Fruit fly (Drosophila melanogaster) whole organism, prepupa: Measurements from ENCODE around the gene CG1440.

ENCODE experiments used
- Blimp-1 ChIP-seq: fragments of 200-800 bp; sonication (Bioruptor generic); optimal IDR thresholded peaks from 3 replicates; lab custom pipeline; 2017; ENCODE audit warnings: missing biosample characterization, missing genetic modification characterization, mild to moderate bottlenecking, moderate library complexity, missing genetic modification reagents
- CG10631 ChIP-seq: fragments of 200-800 bp; sonication (Bioruptor generic); optimal IDR thresholded peaks from 2 replicates; lab custom pipeline; 2016; ENCODE audit warnings: missing biosample characterization, missing genetic modification characterization
- CG10669 ChIP-seq: fragments of 200-800 bp; sonication (Bioruptor generic); optimal IDR thresholded peaks from 3 replicates; lab custom pipeline; 2018; ENCODE audit warnings: missing biosample characterization, mild to moderate bottlenecking, missing genetic modification characterization, moderate library complexity
- CG11294 ChIP-seq: fragments of 200-800 bp; sonication (Bioruptor generic); IDR thresholded peaks from 2 replicates; pipeline ENCODE4 v1.3.6; 2022; ENCODE audit warnings: missing biosample characterization, missing genetic modification characterization
- CG11902 ChIP-seq: fragments of 200-800 bp; sonication (Bioruptor generic); optimal IDR thresholded peaks from 3 replicates; lab custom pipeline; 2016; ENCODE audit warnings: missing biosample characterization, missing genetic modification characterization
- CG16779 ChIP-seq: fragments of 200-800 bp; sonication (Bioruptor generic); optimal IDR thresholded peaks from 3 replicates; lab custom pipeline; 2017; ENCODE audit warnings: missing biosample characterization, mild to moderate bottlenecking, missing genetic modification characterization
- CG3032 ChIP-seq: fragments of 200-800 bp; optimal IDR thresholded peaks from 2 replicates; lab custom pipeline; 2019; ENCODE audit warnings: missing biosample characterization, mild to moderate bottlenecking, missing genetic modification characterization, moderate library complexity
- CG31627 ChIP-seq: fragments of 200-800 bp; sonication (Bioruptor generic); optimal IDR thresholded peaks from 3 replicates; lab custom pipeline; 2016; ENCODE audit warnings: missing biosample characterization, missing genetic modification characterization
- CG3919 ChIP-seq: fragments of 200-800 bp; sonication (Bioruptor generic); optimal IDR thresholded peaks from 3 replicates; lab custom pipeline; 2016; ENCODE audit warnings: missing biosample characterization, missing genetic modification characterization
- CG4318 ChIP-seq: fragments of 200-800 bp; sonication (Bioruptor generic); optimal IDR thresholded peaks from 3 replicates; lab custom pipeline; 2017; ENCODE audit warnings: missing biosample characterization, mild to moderate bottlenecking, missing genetic modification characterization
- CG6276 ChIP-seq: fragments of 200-800 bp; sonication (Bioruptor generic); optimal IDR thresholded peaks from 2 replicates; lab custom pipeline; 2017; ENCODE audit warnings: missing biosample characterization, mild to moderate bottlenecking, missing genetic modification characterization
- CG6808 ChIP-seq: fragments of 200-800 bp; sonication (Bioruptor generic); optimal IDR thresholded peaks from 3 replicates; lab custom pipeline; 2017; ENCODE audit warnings: missing biosample characterization, missing genetic modification characterization, mild to moderate bottlenecking, moderate library complexity, missing genetic modification reagents
- CG8319 ChIP-seq: fragments of 200-800 bp; sonication (Bioruptor generic); optimal IDR thresholded peaks from 3 replicates; lab custom pipeline; 2016; ENCODE audit warnings: missing biosample characterization, missing genetic modification characterization
- Eip75B ChIP-seq: fragments of 200-800 bp; sonication (Bioruptor generic); optimal IDR thresholded peaks from 3 replicates; lab custom pipeline; 2016; ENCODE audit warnings: missing biosample characterization, missing genetic modification characterization
- Eip78C ChIP-seq: fragments of 200-800 bp; sonication (Bioruptor generic); peaks from one replicate; lab custom pipeline; 2016; ENCODE audit warnings: missing biosample characterization, missing genetic modification characterization
- Eip93F ChIP-seq: fragments of 200-800 bp; sonication (Bioruptor generic); optimal IDR thresholded peaks from 2 replicates; lab custom pipeline; 2016; ENCODE audit warnings: missing biosample characterization, mild to moderate bottlenecking, missing genetic modification characterization
- Ets21C ChIP-seq: fragments of 200-800 bp; sonication (Bioruptor generic); optimal IDR thresholded peaks from 3 replicates; lab custom pipeline; 2016; ENCODE audit warnings: missing biosample characterization, missing genetic modification characterization
- Lpt ChIP-seq: fragments of 200-800 bp; sonication (Bioruptor generic); optimal IDR thresholded peaks from 3 replicates; lab custom pipeline; 2016; ENCODE audit warnings: missing biosample characterization, missing genetic modification characterization
- Smox ChIP-seq: fragments of 200-800 bp; sonication (Bioruptor generic); optimal IDR thresholded peaks from 3 replicates; lab custom pipeline; 2016; ENCODE audit warnings: missing biosample characterization, missing genetic modification characterization
- Sox102F ChIP-seq: fragments of 200-800 bp; sonication (Bioruptor generic); optimal IDR thresholded peaks from 2 replicates; lab custom pipeline; 2016; ENCODE audit warnings: missing biosample characterization, mild to moderate bottlenecking, missing genetic modification characterization
- Sox14 ChIP-seq: fragments of 200-800 bp; sonication (Bioruptor generic); optimal IDR thresholded peaks from 3 replicates; lab custom pipeline; 2016; ENCODE audit warnings: missing biosample characterization, missing genetic modification characterization
- Sox15 ChIP-seq: fragments of 200-800 bp; sonication (Bioruptor generic); optimal IDR thresholded peaks from 3 replicates; lab custom pipeline; 2016; ENCODE audit warnings: missing biosample characterization, missing genetic modification characterization
- dac ChIP-seq: fragments of 200-800 bp; sonication (Bioruptor generic); optimal IDR thresholded peaks from 2 replicates; lab custom pipeline; 2017; ENCODE audit warnings: missing biosample characterization, mild to moderate bottlenecking, missing genetic modification characterization
- dsx ChIP-seq: fragments of 200-800 bp; optimal IDR thresholded peaks from 3 replicates; lab custom pipeline; 2019; ENCODE audit warnings: missing biosample characterization, mild to moderate bottlenecking, missing genetic modification characterization, moderate library complexity; ENCODE audit not compliant: poor library complexity, severe bottlenecking
- eg ChIP-seq: fragments of 200-800 bp; sonication (Bioruptor generic); IDR thresholded peaks from 3 replicates; pipeline ENCODE4 v1.3.6; 2022; ENCODE audit warnings: missing biosample characterization, missing genetic modification characterization
- esn ChIP-seq: fragments of 200-800 bp; sonication (Bioruptor generic); optimal IDR thresholded peaks from 2 replicates; lab custom pipeline; 2016; ENCODE audit warnings: missing biosample characterization, mild to moderate bottlenecking, missing genetic modification characterization, moderate library complexity
- salr ChIP-seq, 2 experiments: fragments of 200-800 bp; sonication (Bioruptor generic); optimal IDR thresholded peaks; 3 replicates each; lab custom pipeline; 2016 to 2018; ENCODE audit warnings: missing biosample characterization in 2 of 2, missing genetic modification characterization in 2 of 2, mild to moderate bottlenecking in 1 of 2
- spab ChIP-seq: fragments of 200-800 bp; sonication (Bioruptor generic); optimal IDR thresholded peaks from 2 replicates; lab custom pipeline; 2017; ENCODE audit warnings: missing biosample characterization, mild to moderate bottlenecking, missing genetic modification characterization, missing genetic modification reagents
- ss ChIP-seq, 2 experiments: fragments of 200-800 bp; sonication (Bioruptor generic); optimal IDR thresholded peaks; 2 replicates in 1 of 2; 3 replicates in 1 of 2; lab custom pipeline; 2017 to 2018; ENCODE audit warnings: mild to moderate bottlenecking in 2 of 2, missing biosample characterization in 2 of 2, missing genetic modification characterization in 2 of 2, moderate library complexity in 1 of 2
- vri ChIP-seq: fragments of 200-800 bp; sonication (Bioruptor generic); optimal IDR thresholded peaks from 3 replicates; lab custom pipeline; 2016; ENCODE audit warnings: missing biosample characterization, mild to moderate bottlenecking, missing genetic modification characterization

CG1440 gene

dm6 chrX:8398177-8399018 is 38.5 kb upstream of the CG1440 start, which contains the start of gene CG10555 (continued):
- TF ChIP-seq dac (GFP tag; lab: Kevin White, UChicago) (peak; percentile 66), Ets21C (GFP tag; lab: Kevin White, UChicago) (peak; percentile 89), spab (GFP tag; lab: Kevin White, UChicago) (no peak), CG6276 (GFP tag; lab: Kevin White, UChicago) (peak; percentile 32), salr (GFP tag; optimal IDR thresholded peaks at IDR 0.05; lab: Kevin White, UChicago) (peak; percentile 63 to 73), CG3032 (peak; percentile 74), CG10631 (GFP tag; lab: Kevin White, UChicago) (peak; percentile 84), CG16779 (tag; lab: Kevin White, UChicago) (no peak), Sox14 (GFP tag; lab: Kevin White, UChicago) (peak; percentile 85), CG4318 (GFP tag; lab: Kevin White, UChicago) (peak; percentile 76)
- TF ChIP-seq, all 60 proteins: peak for 52

dm6 chrX:8399019-8399623 is 37.7 kb upstream of the CG1440 start:
- TF ChIP-seq CG3919 (GFP tag; lab: Kevin White, UChicago) = peak; percentile 43
- no peak for TF ChIP-seq Lpt (GFP tag; lab: Kevin White, UChicago)
- TF ChIP-seq CG6808 (GFP tag; lab: Kevin White, UChicago) = no peak
- no peak for TF ChIP-seq CG4318 (GFP tag; lab: Kevin White, UChicago)
- no peak for TF ChIP-seq vri (GFP tag; lab: Kevin White, UChicago)
- peak in 1 of 2 experiments; percentile 6 for TF ChIP-seq ss (GFP tag; optimal IDR thresholded peaks at IDR 0.05; lab: Kevin White, UChicago)
- TF ChIP-seq Sox15 (GFP tag; lab: Kevin White, UChicago) = no peak
- TF ChIP-seq Eip78C (GFP tag; lab: Kevin White, UChicago) = peak; percentile 20
- TF ChIP-seq CG11294 (GFP tag; lab: Robert Waterston, UW) = 0 out of 2 replicates have a peak, but pooled peaks have one; percentile 5
- no peak for TF ChIP-seq Eip93F (GFP tag; lab: Kevin White, UChicago)
- no peak for TF ChIP-seq CG11902 (GFP tag; lab: Kevin White, UChicago)
- no peak for TF ChIP-seq CG31627
- no peak for TF ChIP-seq Eip75B (GFP tag; lab: Kevin White, UChicago)

- TF ChIP-seq salr (GFP tag; optimal IDR thresholded peaks at IDR 0.05; lab: Kevin White, UChicago) = no peak
- TF ChIP-seq CG3919 (GFP tag; lab: Kevin White, UChicago) = peak; percentile 2
- no peak for TF ChIP-seq CG8319 (GFP tag; lab: Kevin White, UChicago)
- no peak for TF ChIP-seq Eip93F (GFP tag; lab: Kevin White, UChicago)
- no peak for TF ChIP-seq CG11294 (GFP tag; lab: Robert Waterston, UW)
- TF ChIP-seq CG6808 (GFP tag; lab: Kevin White, UChicago) = no peak
- peak; percentile 15 for TF ChIP-seq Eip78C (GFP tag; lab: Kevin White, UChicago)
- TF ChIP-seq dac (GFP tag; lab: Kevin White, UChicago) = no peak
These were observed 29.6 kb upstream of the CG1440 start, which contains the start of gene PIG-T for dm6 chrX:8407124-8407775. TSS of gene PIG-T (minus strand) at chrX:8407263.

dm6 chrX:8408971-8409455 is 27.8 kb upstream of the CG1440 start, which contains the start of gene Trf2:
TSS of gene Trf2 (plus strand) at chrX:8409272.
- TF ChIP-seq Eip78C (GFP tag; lab: Kevin White, UChicago) (peak; percentile 49), Sox14 (GFP tag; lab: Kevin White, UChicago) (peak; percentile 17), CG3919 (GFP tag; lab: Kevin White, UChicago) (peak; percentile 30), dsx (GFP tag; lab: Kevin White, UChicago) (no peak), eg (GFP tag; lab: Robert Waterston, UW) (0 out of 3 replicates have a peak, but pooled peaks have one; percentile 14), CG10669 (GFP tag; lab: Kevin White, UChicago) (no peak), esn (GFP tag; lab: Kevin White, UChicago) (peak; percentile 27), Blimp-1 (no peak), dac (GFP tag; lab: Kevin White, UChicago) (no peak), Ets21C (GFP tag; lab: Kevin White, UChicago) (no peak), CG31627 (no peak), Sox102F (GFP tag; lab: Kevin White, UChicago) (no peak), Smox (GFP tag; lab: Kevin White, UChicago) (no peak)
